Fruit fly (Drosophila melanogaster) whole organism, prepupa: Measurements from ENCODE around the gene mth.

Source experiments
- CG10669 ChIP-seq: fragments of 200-800 bp; sonication (Bioruptor generic); optimal IDR thresholded peaks from 3 replicates; lab custom pipeline; 2018; ENCODE audit warnings: missing biosample characterization, mild to moderate bottlenecking, missing genetic modification characterization, moderate library complexity
- CG16779 ChIP-seq: fragments of 200-800 bp; sonication (Bioruptor generic); optimal IDR thresholded peaks from 3 replicates; lab custom pipeline; 2017; ENCODE audit warnings: missing biosample characterization, mild to moderate bottlenecking, missing genetic modification characterization
- CG31627 ChIP-seq: fragments of 200-800 bp; sonication (Bioruptor generic); optimal IDR thresholded peaks from 3 replicates; lab custom pipeline; 2016; ENCODE audit warnings: missing biosample characterization, missing genetic modification characterization
- CG9139 ChIP-seq: fragments of 200-800 bp; sonication (Bioruptor generic); optimal IDR thresholded peaks from 3 replicates; lab custom pipeline; 2017; ENCODE audit warnings: missing biosample characterization, mild to moderate bottlenecking, missing genetic modification characterization
- Eip93F ChIP-seq: fragments of 200-800 bp; sonication (Bioruptor generic); optimal IDR thresholded peaks from 2 replicates; lab custom pipeline; 2016; ENCODE audit warnings: missing biosample characterization, mild to moderate bottlenecking, missing genetic modification characterization
- Hr38 ChIP-seq: sonication (Bioruptor generic); optimal IDR thresholded peaks from 2 replicates; lab custom pipeline; 2016; ENCODE audit warnings: missing biosample characterization, missing genetic modification characterization
- Lpt ChIP-seq: fragments of 200-800 bp; sonication (Bioruptor generic); optimal IDR thresholded peaks from 3 replicates; lab custom pipeline; 2016; ENCODE audit warnings: missing biosample characterization, missing genetic modification characterization
- Sox14 ChIP-seq: fragments of 200-800 bp; sonication (Bioruptor generic); optimal IDR thresholded peaks from 3 replicates; lab custom pipeline; 2016; ENCODE audit warnings: missing biosample characterization, missing genetic modification characterization
- fd59A ChIP-seq: fragments of 200-800 bp; sonication (Bioruptor generic); optimal IDR thresholded peaks from 2 replicates; lab custom pipeline; 2017; ENCODE audit warnings: missing biosample characterization, mild to moderate bottlenecking, missing genetic modification characterization, missing genetic modification reagents
- fd85E ChIP-seq: fragments of 200-800 bp; sonication (Bioruptor generic); optimal IDR thresholded peaks from 3 replicates; lab custom pipeline; 2016; ENCODE audit warnings: missing biosample characterization, missing genetic modification characterization
- spab ChIP-seq: fragments of 200-800 bp; sonication (Bioruptor generic); optimal IDR thresholded peaks from 2 replicates; lab custom pipeline; 2017; ENCODE audit warnings: missing biosample characterization, mild to moderate bottlenecking, missing genetic modification characterization, missing genetic modification reagents

dm6 chr3L:371228-371627 is 24.5 kb upstream of the mth start:
- no peak for TF ChIP-seq Eip93F (GFP tag; lab: Kevin White, UChicago)
- no peak for TF ChIP-seq spab (GFP tag; lab: Kevin White, UChicago)
- no peak for TF ChIP-seq Hr38
- no peak for TF ChIP-seq CG9139 (GFP tag; lab: Kevin White, UChicago)
- no peak for TF ChIP-seq Sox14 (GFP tag; lab: Kevin White, UChicago)
- TF ChIP-seq CG10669 (GFP tag; lab: Kevin White, UChicago), result no peak
- TF ChIP-seq CG16779, result no peak
- no peak for TF ChIP-seq CG31627 (GFP tag; lab: Kevin White, UChicago)
- no peak for TF ChIP-seq Lpt (GFP tag; lab: Kevin White, UChicago)
- no peak for TF ChIP-seq fd59A (GFP tag; lab: Kevin White, UChicago)
- TF ChIP-seq fd85E (GFP tag; lab: Kevin White, UChicago), result no peak
